Worm (Caenorhabditis elegans): ENCODE measurements around the gene K03H1.11.

ce11 chrIII:9941020-9941674 is 10.6 kb downstream of the K03H1.11 start, which contains the start of the genes K03H1.9 and K03H1.12:
- no peak for TF ChIP-seq blmp-1 (tag; optimal IDR thresholded peaks at IDR 0.05; ENCODE audit: insufficient read depth)
- TF ChIP-seq nhr-25 (tag; optimal IDR thresholded peaks at IDR 0.05): no peak
- no peak for TF ChIP-seq elt-1 (tag; optimal IDR thresholded peaks at IDR 0.05)
- no peak for TF ChIP-seq skn-1 (tag; optimal IDR thresholded peaks at IDR 0.05)
- TF ChIP-seq nhr-23 (tag; optimal IDR thresholded peaks at IDR 0.05): no peak
- TF ChIP-seq ztf-11 (tag; optimal IDR thresholded peaks at IDR 0.05): no peak

Measured in whole organism, L2 larva.